Fruit fly (Drosophila melanogaster) whole organism, embryonic: ENCODE results near the gene Wnt6.
A peak's percentile ranks its signal among the peaks of the same experiment; 100 is the strongest.

Experiments used
- Ada2b ChIP-seq: fragments of 200-800 bp; sonication (Bioruptor generic); IDR thresholded peaks from 2 replicates; pipeline ENCODE4 v1.3.6; 2022; ENCODE audit warnings: missing biosample characterization, missing genetic modification characterization
- CG10209 ChIP-seq: fragments of 200-800 bp; sonication (Bioruptor generic); optimal IDR thresholded peaks from 3 replicates; lab custom pipeline; 2017; ENCODE audit warnings: missing biosample characterization, mild to moderate bottlenecking, missing genetic modification characterization, missing genetic modification reagents
- CG10979 ChIP-seq: fragments of 200-800 bp; sonication (Bioruptor generic); optimal IDR thresholded peaks from 2 replicates; lab custom pipeline; 2018; ENCODE audit warnings: missing biosample characterization, mild to moderate bottlenecking, missing genetic modification characterization, moderate library complexity
- CG1233 ChIP-seq: fragments of 200-800 bp; sonication (Bioruptor generic); optimal IDR thresholded peaks from 4 replicates; lab custom pipeline; 2018; ENCODE audit warnings: missing biosample characterization, mild to moderate bottlenecking, missing genetic modification characterization
- CG12769 ChIP-seq: fragments of 200-800 bp; sonication (Bioruptor generic); optimal IDR thresholded peaks from 2 replicates; lab custom pipeline; 2019; ENCODE audit warnings: missing biosample characterization, mild to moderate bottlenecking, missing genetic modification characterization, moderate library complexity
- CG15479 ChIP-seq: fragments of 200-800 bp; sonication (Bioruptor generic); optimal IDR thresholded peaks from 3 replicates; lab custom pipeline; 2019; ENCODE audit warnings: missing biosample characterization, mild to moderate bottlenecking, missing genetic modification characterization, moderate library complexity
- CG15601 ChIP-seq: fragments of 200-800 bp; sonication (Bioruptor generic); optimal IDR thresholded peaks from 3 replicates; lab custom pipeline; 2019; ENCODE audit warnings: missing biosample characterization, mild to moderate bottlenecking, missing genetic modification characterization, moderate library complexity
- CG15696 ChIP-seq: fragments of 200-800 bp; sonication (Bioruptor generic); optimal IDR thresholded peaks from 2 replicates; lab custom pipeline; 2019; ENCODE audit warnings: missing biosample characterization, mild to moderate bottlenecking, missing genetic modification characterization, moderate library complexity
- CG16815 ChIP-seq: fragments of 200-800 bp; sonication (Bioruptor generic); optimal IDR thresholded peaks from 3 replicates; lab custom pipeline; 2017; ENCODE audit warnings: missing biosample characterization, mild to moderate bottlenecking, missing genetic modification characterization
- CG16863 ChIP-seq: fragments of 200-800 bp; sonication (Bioruptor generic); optimal IDR thresholded peaks from 3 replicates; lab custom pipeline; 2016; ENCODE audit warnings: missing biosample characterization, missing genetic modification characterization
- CG17328 ChIP-seq: fragments of 200-800 bp; sonication (Bioruptor generic); IDR thresholded peaks from 2 replicates; pipeline ENCODE4 v1.3.6; 2022; ENCODE audit warnings: missing biosample characterization, missing genetic modification characterization
- CG17359 ChIP-seq: fragments of 200-800 bp; sonication (Bioruptor generic); optimal IDR thresholded peaks from 3 replicates; lab custom pipeline; 2018; ENCODE audit warnings: missing biosample characterization, mild to moderate bottlenecking, missing genetic modification characterization, moderate library complexity
- CG17829 ChIP-seq: fragments of 200-800 bp; optimal IDR thresholded peaks from 2 replicates; lab custom pipeline; 2019; ENCODE audit warnings: missing biosample characterization, mild to moderate bottlenecking, missing genetic modification characterization, moderate library complexity
- CG17912 ChIP-seq: fragments of 200-800 bp; sonication (Bioruptor generic); optimal IDR thresholded peaks from 2 replicates; lab custom pipeline; 2018; ENCODE audit warnings: missing biosample characterization, mild to moderate bottlenecking, missing genetic modification characterization
- CG18011 ChIP-seq: fragments of 200-800 bp; sonication (Bioruptor generic); optimal IDR thresholded peaks from 2 replicates; lab custom pipeline; 2017; ENCODE audit warnings: missing biosample characterization, missing genetic modification characterization, mild to moderate bottlenecking, moderate library complexity, missing genotype
- CG18262 ChIP-seq: fragments of 200-800 bp; optimal IDR thresholded peaks from 3 replicates; lab custom pipeline; 2019; ENCODE audit warnings: missing biosample characterization, mild to moderate bottlenecking, missing genetic modification characterization, moderate library complexity
- CG18476 ChIP-seq: fragments of 200-800 bp; sonication (Bioruptor generic); optimal IDR thresholded peaks from 2 replicates; lab custom pipeline; 2016; ENCODE audit warnings: missing biosample characterization, mild to moderate bottlenecking, missing genetic modification characterization
- CG18599 ChIP-seq: fragments of 200-800 bp; sonication (Bioruptor generic); optimal IDR thresholded peaks from 3 replicates; lab custom pipeline; 2017; ENCODE audit warnings: missing biosample characterization, missing genetic modification characterization, mild to moderate bottlenecking, moderate library complexity, missing genetic modification reagents
- CG30431 ChIP-seq: fragments of 200-800 bp; sonication (Bioruptor generic); optimal IDR thresholded peaks from 2 replicates; lab custom pipeline; 2017; ENCODE audit warnings: missing biosample characterization, missing genetic modification characterization
- CG31441 ChIP-seq: fragments of 200-800 bp; sonication (Bioruptor generic); IDR thresholded peaks from 2 replicates; pipeline ENCODE4 v1.3.6; 2022; ENCODE audit warnings: missing biosample characterization, missing genetic modification characterization
- CG43689 ChIP-seq: fragments of 200-800 bp; sonication (Bioruptor generic); IDR thresholded peaks from 2 replicates; pipeline ENCODE4 v1.3.6; 2022; ENCODE audit warnings: missing biosample characterization, missing genetic modification characterization
- CG6254 ChIP-seq: fragments of 200-800 bp; sonication (Bioruptor generic); optimal IDR thresholded peaks from 3 replicates; lab custom pipeline; 2017; ENCODE audit warnings: mild to moderate bottlenecking, missing biosample characterization, missing genetic modification reagents, missing genetic modification characterization
- Dbx ChIP-seq: fragments of 200-800 bp; sonication (Bioruptor generic); IDR thresholded peaks from 3 replicates; pipeline ENCODE4 v1.3.6; 2022; ENCODE audit warnings: missing biosample characterization, missing genetic modification characterization
- HmgD ChIP-seq: fragments of 200-800 bp; sonication (Bioruptor generic); optimal IDR thresholded peaks from 3 replicates; lab custom pipeline; 2016; ENCODE audit warnings: missing biosample characterization, missing genetic modification characterization
- MBD-R2 ChIP-seq: fragments of 200-800 bp; sonication (Bioruptor generic); IDR thresholded peaks from 2 replicates; pipeline ENCODE4 v1.3.6; 2022; ENCODE audit warnings: missing biosample characterization, missing genetic modification characterization
- Oli ChIP-seq: fragments of 200-800 bp; sonication (Bioruptor generic); optimal IDR thresholded peaks from 2 replicates; lab custom pipeline; 2018; ENCODE audit warnings: missing biosample characterization, mild to moderate bottlenecking, missing genetic modification characterization, moderate library complexity
- Pdp1 ChIP-seq, 2 experiments: fragments of 200-800 bp; sonication (Bioruptor generic); optimal IDR thresholded peaks; 3 replicates each; lab custom pipeline; 2016; ENCODE audit warnings: missing biosample characterization in 2 of 2, missing genetic modification characterization in 2 of 2, mild to moderate bottlenecking in 1 of 2, moderate library complexity in 1 of 2
- Sry-δ ChIP-seq: fragments of 200-800 bp; sonication (Bioruptor generic); optimal IDR thresholded peaks from 2 replicates; lab custom pipeline; 2016; ENCODE audit warnings: missing biosample characterization, missing genetic modification characterization
- Xrp1 ChIP-seq: fragments of 200-800 bp; sonication (Bioruptor generic); IDR thresholded peaks from 2 replicates; pipeline ENCODE4 v1.3.6; 2022; ENCODE audit warnings: missing biosample characterization, missing genetic modification characterization
- ac ChIP-seq: fragments of 200-800 bp; sonication (Bioruptor generic); optimal IDR thresholded peaks from 3 replicates; lab custom pipeline; 2017; ENCODE audit warnings: missing biosample characterization, mild to moderate bottlenecking, missing genetic modification characterization
- ato ChIP-seq: fragments of 200-800 bp; sonication (Bioruptor generic); IDR thresholded peaks from 2 replicates; pipeline ENCODE4 v1.3.6; 2022; ENCODE audit warnings: missing biosample characterization, missing genetic modification characterization; ENCODE audit not compliant: partially characterized antibody
- chif ChIP-seq, 2 experiments: fragments of 200-800 bp; sonication (Bioruptor generic); optimal IDR thresholded peaks; 3 replicates each; lab custom pipeline; 2016; ENCODE audit warnings: missing biosample characterization in 2 of 2, missing genetic modification characterization in 2 of 2
- chm ChIP-seq: fragments of 200-800 bp; sonication (Bioruptor generic); IDR thresholded peaks from 2 replicates; pipeline ENCODE4 v1.3.6; 2022; ENCODE audit warnings: missing biosample characterization, missing genetic modification characterization
- dpn ChIP-seq, 2 experiments: fragments of 200-800 bp; sonication (Bioruptor generic); optimal IDR thresholded peaks; 3 replicates each; lab custom pipeline; 2016; ENCODE audit warnings: missing biosample characterization in 2 of 2, missing genetic modification characterization in 2 of 2
- esg ChIP-seq: fragments of 200-800 bp; sonication (Bioruptor generic); conservative IDR thresholded peaks from 2 replicates; pipeline ENCODE4 v1.3.6; 2022; ENCODE audit warnings: missing biosample characterization, missing genetic modification characterization
- gcm ChIP-seq: fragments of 200-800 bp; sonication (Bioruptor generic); optimal IDR thresholded peaks from 2 replicates; lab custom pipeline; 2019; ENCODE audit warnings: missing biosample characterization, mild to moderate bottlenecking, missing genetic modification characterization, moderate library complexity
- gt ChIP-seq: fragments of 200-800 bp; sonication (Bioruptor generic); IDR thresholded peaks from 2 replicates; pipeline ENCODE4 v1.3.6; 2022; ENCODE audit warnings: missing biosample characterization, missing genetic modification characterization
- mirr ChIP-seq: fragments of 200-800 bp; sonication (Bioruptor generic); optimal IDR thresholded peaks from 3 replicates; lab custom pipeline; 2018; ENCODE audit warnings: missing biosample characterization, mild to moderate bottlenecking, missing genetic modification characterization
- nerfin-1 ChIP-seq: fragments of 200-800 bp; sonication (Bioruptor generic); optimal IDR thresholded peaks from 3 replicates; lab custom pipeline; 2019; ENCODE audit warnings: missing biosample characterization, mild to moderate bottlenecking, missing genetic modification characterization, moderate library complexity
- pan ChIP-seq, 4 experiments: fragments of >200 bp in 3 of 4; fragments of 200-800 bp in 1 of 4; sonication (Bioruptor generic) in 1 of 4; optimal IDR thresholded peaks in 3 of 4; IDR thresholded peaks in 1 of 4; 2 replicates each; pipeline versions ENCODE4 v1.3.6 to Lab custom; 2017 to 2022; ENCODE audit warnings: missing biosample characterization in 2 of 4, missing genetic modification characterization in 2 of 4, mixed read lengths in 1 of 4
- pfk ChIP-seq: fragments of 200-800 bp; sonication (Bioruptor generic); optimal IDR thresholded peaks from 2 replicates; lab custom pipeline; 2018; ENCODE audit warnings: missing biosample characterization, mild to moderate bottlenecking, missing genetic modification characterization, moderate library complexity
- pnt ChIP-seq: fragments of 200-800 bp; sonication (Bioruptor generic); optimal IDR thresholded peaks from 3 replicates; lab custom pipeline; 2016; ENCODE audit warnings: missing biosample characterization, missing genetic modification characterization
- sima ChIP-seq: fragments of 200-800 bp; sonication (Bioruptor generic); optimal IDR thresholded peaks from 2 replicates; lab custom pipeline; 2016; ENCODE audit warnings: missing biosample characterization, missing genetic modification characterization
- sug ChIP-seq: fragments of 200-800 bp; optimal IDR thresholded peaks from 2 replicates; lab custom pipeline; 2019; ENCODE audit warnings: missing biosample characterization, mild to moderate bottlenecking, missing genetic modification characterization, moderate library complexity
- tna ChIP-seq: fragments of 200-800 bp; sonication (Bioruptor generic); IDR thresholded peaks from 2 replicates; pipeline ENCODE4 v1.3.6; 2022; ENCODE audit warnings: missing biosample characterization, missing genetic modification characterization; ENCODE audit not compliant: partially characterized antibody
- unpg ChIP-seq: fragments of 200-800 bp; sonication (Bioruptor generic); optimal IDR thresholded peaks from 3 replicates; lab custom pipeline; 2018; ENCODE audit warnings: missing biosample characterization, mild to moderate bottlenecking, missing genetic modification characterization, moderate library complexity
- wor ChIP-seq: fragments of 200-800 bp; sonication (Bioruptor generic); IDR thresholded peaks from 2 replicates; pipeline ENCODE4 v1.3.6; 2022; ENCODE audit warnings: missing biosample characterization, missing genetic modification characterization

Gene Wnt6

dm6 chr2L:7294964-7295363 lies 38.5 kb upstream of the Wnt6 start (continued):
- TF ChIP-seq CG18599 (GFP tag; lab: Kevin White, UChicago) (peak; percentile 33), CG18476 (GFP tag; lab: Kevin White, UChicago) (no peak), MBD-R2 (GFP tag; lab: Robert Waterston, UW) (no peak), CG18011 (GFP tag; lab: Kevin White, UChicago) (no peak), Xrp1 (peak; percentile 67), gcm (GFP tag; lab: Kevin White, UChicago) (peak; percentile 53), chif (GFP tag; optimal IDR thresholded peaks at IDR 0.05; lab: Kevin White, UChicago) (peak in 1 of 2 experiments; percentile 56), Ada2b (GFP tag; lab: Robert Waterston, UW) (no peak), sug (no peak), ato (GFP tag; lab: Robert Waterston, UW) (no peak), tna (GFP tag; lab: Robert Waterston, UW) (no peak), gt (GFP tag; lab: Robert Waterston, UW) (no peak), CG17328 (GFP tag; lab: Robert Waterston, UW) (peak; percentile 62), Sry-δ (GFP tag; lab: Kevin White, UChicago) (no peak), chm (GFP tag; lab: Robert Waterston, UW) (no peak), CG10979 (tag; lab: Kevin White, UChicago) (peak; percentile 77), dpn (GFP tag; optimal IDR thresholded peaks at IDR 0.05; lab: Kevin White, UChicago) (peak in 1 of 2 experiments; percentile 29), pfk (GFP tag; lab: Kevin White, UChicago) (no peak), CG10209 (GFP tag; lab: Kevin White, UChicago) (no peak), CG15696 (tag; lab: Kevin White, UChicago) (peak; percentile 71), CG17359 (peak; percentile 47), CG30431 (GFP tag; lab: Kevin White, UChicago) (no peak), mirr (GFP tag; lab: Kevin White, UChicago) (no peak), CG15479 (GFP tag; lab: Kevin White, UChicago) (no peak), CG1233 (GFP tag; lab: Kevin White, UChicago) (peak; percentile 36), HmgD (GFP tag; lab: Kevin White, UChicago) (no peak), CG31441 (peak; percentile 60), CG16815 (peak; percentile 34), pnt (GFP tag; lab: Kevin White, UChicago) (no peak), CG43689 (GFP tag; lab: Robert Waterston, UW) (no peak), Oli (tag; lab: Kevin White, UChicago) (peak; percentile 27), CG12769 (tag; lab: Kevin White, UChicago) (peak; percentile 42), CG15601 (no peak), sima (no peak), nerfin-1 (tag; lab: Kevin White, UChicago) (peak; percentile 30), CG16863 (GFP tag; lab: Kevin White, UChicago) (no peak), CG17912 (GFP tag; lab: Kevin White, UChicago) (no peak), esg (GFP tag; lab: Robert Waterston, UW) (peak; percentile 42), Pdp1 (GFP tag; optimal IDR thresholded peaks at IDR 0.05; lab: Kevin White, UChicago) (no peak), CG18262 (tag; lab: Kevin White, UChicago) (peak; percentile 73), pan (optimal IDR thresholded peaks at IDR 0.05; lab: Kevin White, UChicago) (no peak), pan (GFP tag; optimal IDR thresholded peaks at IDR 0.05 in 1 of 2, IDR thresholded peaks at IDR 0.05 in 1 of 2) (peak in 1 of 2 experiments; percentile 34), wor (GFP tag; lab: Robert Waterston, UW) (no peak), unpg (GFP tag; lab: Kevin White, UChicago) (no peak), CG17829 (tag; lab: Kevin White, UChicago) (peak; percentile 70), ac (GFP tag; lab: Kevin White, UChicago) (peak; percentile 66), Dbx (GFP tag; lab: Robert Waterston, UW) (no peak), CG6254 (GFP tag; lab: Kevin White, UChicago) (peak; percentile 45)
- TF ChIP-seq, all 482 proteins: peak for 93
